Worm (Caenorhabditis elegans) whole organism, L1 larva: ENCODE results near the gene C10C6.7.
A peak's percentile ranks its signal among the peaks of the same experiment; 100 is the strongest.

Experiments used
- C04F5.9 ChIP-seq: sonication (generic microtip); optimal IDR thresholded peaks from 2 replicates; lab custom pipeline; 2016; ENCODE audit warnings: missing genetic modification characterization, missing compliant biosample characterization
- C16A3.4 ChIP-seq: fragments of 150-350 bp; optimal IDR thresholded peaks from 2 replicates; lab custom pipeline; 2014; ENCODE audit warnings: missing biosample characterization, missing genetic modification characterization
- F16B12.6 ChIP-seq: fragments of 150-350 bp; optimal IDR thresholded peaks from 2 replicates; lab custom pipeline; 2014; ENCODE audit warnings: missing biosample characterization, missing genetic modification characterization
- aha-1 ChIP-seq: fragments of 150-350 bp; optimal IDR thresholded peaks from 2 replicates; lab custom pipeline; 2014; ENCODE audit warnings: missing biosample characterization, missing genetic modification characterization
- ceh-8 ChIP-seq: fragments of 200-800 bp; sonication (Bioruptor generic); optimal IDR thresholded peaks from 2 replicates; lab custom pipeline; 2018; ENCODE audit warnings: mild to moderate bottlenecking, missing genetic modification characterization, moderate library complexity, missing compliant biosample characterization
- ceh-82 ChIP-seq, 3 experiments: fragments of 150-350 bp in 1 of 3; sonication (generic microtip) in 2 of 3; optimal IDR thresholded peaks; 2 replicates each; lab custom pipeline; 2014 to 2017; ENCODE audit warnings: missing biosample characterization in 3 of 3, missing genetic modification characterization in 3 of 3
- ceh-90 ChIP-seq: sonication (generic microtip); optimal IDR thresholded peaks from 2 replicates; lab custom pipeline; 2016; ENCODE audit warnings: missing genetic modification characterization, missing compliant biosample characterization
- dpl-1 ChIP-seq, 3 experiments: fragments of 150-350 bp in 2 of 3; sonication (generic microtip) in 1 of 3; optimal IDR thresholded peaks; 2 replicates each; lab custom pipeline; 2014 to 2017; ENCODE audit warnings: missing biosample characterization in 3 of 3, missing genetic modification characterization in 3 of 3, missing genetic modification reagents in 3 of 3
- efl-1 ChIP-seq, 4 experiments: fragments of 150-350 bp; optimal IDR thresholded peaks in 3 of 4; peaks in 1 of 4; 1 replicate in 1 of 4; 2 replicates in 3 of 4; lab custom pipeline; 2014; ENCODE audit warnings: missing biosample characterization in 2 of 4, missing genetic modification characterization in 2 of 4, missing genetic modification reagents in 2 of 4
- efl-3 ChIP-seq: fragments of 200-800 bp; sonication (Bioruptor generic); optimal IDR thresholded peaks from 2 replicates; lab custom pipeline; 2018; ENCODE audit warnings: mild to moderate bottlenecking, missing genetic modification characterization, missing compliant biosample characterization
- egl-13 ChIP-seq: sonication (generic microtip); optimal IDR thresholded peaks from 2 replicates; lab custom pipeline; 2016; ENCODE audit warnings: missing genotype, missing genetic modification reagents, missing genetic modification characterization, missing compliant biosample characterization
- elt-2 ChIP-seq: sonication (generic microtip); optimal IDR thresholded peaks from 2 replicates; lab custom pipeline; 2016; ENCODE audit warnings: missing genetic modification characterization, mild to moderate bottlenecking, inconsistent platforms, missing compliant biosample characterization, missing genetic modification reagents
- fkh-10 ChIP-seq: sonication (generic microtip); optimal IDR thresholded peaks from 2 replicates; lab custom pipeline; 2017; ENCODE audit warnings: missing biosample characterization, missing genetic modification reagents, missing genetic modification characterization
- grh-1 ChIP-seq: fragments of 200-800 bp; sonication (Bioruptor generic); IDR thresholded peaks from 2 replicates; pipeline ENCODE4 v1.3.6; 2022; ENCODE audit warnings: missing genetic modification reagents, missing genetic modification characterization, missing compliant biosample characterization
- irx-1 ChIP-seq: sonication (generic microtip); optimal IDR thresholded peaks from 2 replicates; lab custom pipeline; 2016; ENCODE audit warnings: missing genetic modification characterization, missing compliant biosample characterization
- isw-1 ChIP-seq: fragments of 200-800 bp; sonication (Bioruptor generic); IDR thresholded peaks from 2 replicates; pipeline ENCODE4 v1.3.6; 2022; ENCODE audit warnings: missing genetic modification characterization, missing compliant biosample characterization
- lin-13 ChIP-seq: fragments of 150-350 bp; optimal IDR thresholded peaks from 2 replicates; lab custom pipeline; 2014; ENCODE audit warnings: missing biosample characterization, missing genetic modification reagents, missing genetic modification characterization
- lin-14 ChIP-seq: fragments of 200-800 bp; sonication (Bioruptor generic); optimal IDR thresholded peaks from 2 replicates; lab custom pipeline; 2018; ENCODE audit warnings: mild to moderate bottlenecking, missing genetic modification characterization, moderate library complexity, missing compliant biosample characterization
- lin-15B ChIP-seq: fragments of 150-350 bp; sonication (generic microtip); optimal IDR thresholded peaks from 3 replicates; lab custom pipeline; 2014; ENCODE audit warnings: missing biosample characterization, missing genetic modification characterization
- lin-35 ChIP-seq, 2 experiments: fragments of 150-350 bp; optimal IDR thresholded peaks; 2 replicates each; lab custom pipeline; 2014; ENCODE audit warnings: missing biosample characterization in 2 of 2, missing genetic modification characterization in 2 of 2, missing genetic modification reagents in 2 of 2
- lin-39 ChIP-seq: fragments of 150-350 bp; optimal IDR thresholded peaks from 2 replicates; lab custom pipeline; 2014; ENCODE audit warnings: missing biosample characterization, missing genetic modification reagents, missing genetic modification characterization
- lsy-2 ChIP-seq, 2 experiments: fragments of 150-350 bp; optimal IDR thresholded peaks; 2 replicates each; lab custom pipeline; 2014; ENCODE audit warnings: missing biosample characterization in 2 of 2, missing genetic modification characterization in 2 of 2
- mab-9 ChIP-seq: fragments of 200-800 bp; sonication (Bioruptor generic); IDR thresholded peaks from 2 replicates; pipeline ENCODE4 v1.3.6; 2022; ENCODE audit warnings: missing genetic modification reagents, missing genetic modification characterization, missing compliant biosample characterization
- mdl-1 ChIP-seq, 2 experiments: fragments of 150-350 bp; optimal IDR thresholded peaks; 2 replicates each; lab custom pipeline; 2014 to 2017; ENCODE audit warnings: missing biosample characterization in 2 of 2, missing genetic modification characterization in 2 of 2, inconsistent platforms in 1 of 2
- nhr-11 ChIP-seq: fragments of 150-350 bp; optimal IDR thresholded peaks from 2 replicates; lab custom pipeline; 2014; ENCODE audit warnings: missing biosample characterization, missing genetic modification characterization
- nhr-12 ChIP-seq: sonication (generic microtip); optimal IDR thresholded peaks from 2 replicates; lab custom pipeline; 2017; ENCODE audit warnings: missing biosample characterization, missing genetic modification characterization
- nhr-47 ChIP-seq: sonication (generic microtip); optimal IDR thresholded peaks from 2 replicates; lab custom pipeline; 2016; ENCODE audit warnings: mild to moderate bottlenecking, missing genetic modification characterization, moderate library complexity, missing compliant biosample characterization
- nhr-71 ChIP-seq: sonication (generic microtip); optimal IDR thresholded peaks from 2 replicates; lab custom pipeline; 2016; ENCODE audit warnings: mild to moderate bottlenecking, missing genetic modification characterization, moderate library complexity, missing compliant biosample characterization
- nhr-85 ChIP-seq: sonication (generic microtip); peaks from one replicate; lab custom pipeline; 2016; ENCODE audit warnings: missing genetic modification characterization, inconsistent platforms, missing compliant biosample characterization
- pag-3 ChIP-seq: sonication (generic microtip); optimal IDR thresholded peaks from 2 replicates; lab custom pipeline; 2017; ENCODE audit warnings: missing genetic modification characterization, mild to moderate bottlenecking, missing compliant biosample characterization, antibody characterized with exemption, borderline replicate concordance; ENCODE audit not compliant: insufficient read depth
- pax-3 ChIP-seq: fragments of 200-800 bp; sonication (Bioruptor generic); optimal IDR thresholded peaks from 2 replicates; lab custom pipeline; 2018; ENCODE audit warnings: mild to moderate bottlenecking, missing genetic modification characterization, moderate library complexity, missing compliant biosample characterization
- snpc-4 ChIP-seq: fragments of 150-350 bp; optimal IDR thresholded peaks from 2 replicates; lab custom pipeline; 2014; ENCODE audit warnings: missing biosample characterization, missing genetic modification characterization
- snu-23 ChIP-seq: sonication (generic microtip); optimal IDR thresholded peaks from 2 replicates; lab custom pipeline; 2016; ENCODE audit warnings: missing genetic modification characterization, missing compliant biosample characterization
- sox-4 ChIP-seq: sonication (generic microtip); optimal IDR thresholded peaks from 2 replicates; lab custom pipeline; 2016; ENCODE audit warnings: missing genetic modification characterization, missing compliant biosample characterization
- sptf-1 ChIP-seq: fragments of 150-350 bp; optimal IDR thresholded peaks from 2 replicates; lab custom pipeline; 2014; ENCODE audit warnings: missing biosample characterization, missing genetic modification characterization
- swsn-7 ChIP-seq: sonication (generic microtip); optimal IDR thresholded peaks from 2 replicates; lab custom pipeline; 2016; ENCODE audit warnings: missing genetic modification characterization, missing compliant biosample characterization
- tbx-2 ChIP-seq: sonication (generic microtip); optimal IDR thresholded peaks from 2 replicates; lab custom pipeline; 2016; ENCODE audit warnings: missing genetic modification characterization, missing compliant biosample characterization
- unc-62 ChIP-seq: fragments of 150-350 bp; optimal IDR thresholded peaks from 2 replicates; lab custom pipeline; 2014; ENCODE audit warnings: missing biosample characterization, missing genetic modification reagents, missing genetic modification characterization
- unc-86 ChIP-seq: sonication (generic microtip); optimal IDR thresholded peaks from 2 replicates; lab custom pipeline; 2016; ENCODE audit warnings: missing genetic modification characterization, missing compliant biosample characterization
- unc-98 ChIP-seq: fragments of 200-800 bp; sonication (Bioruptor generic); IDR thresholded peaks from 2 replicates; pipeline ENCODE4 v1.3.6; 2022; ENCODE audit warnings: missing genetic modification characterization, missing compliant biosample characterization
- vab-15 ChIP-seq: sonication (generic microtip); optimal IDR thresholded peaks from 2 replicates; lab custom pipeline; 2017; ENCODE audit warnings: missing genotype, mild to moderate bottlenecking, missing genetic modification characterization, missing compliant biosample characterization
- xbp-1 ChIP-seq: sonication (generic microtip); optimal IDR thresholded peaks from 2 replicates; lab custom pipeline; 2016; ENCODE audit warnings: missing genetic modification characterization, missing compliant biosample characterization
- zag-1 ChIP-seq: fragments of 150-350 bp; optimal IDR thresholded peaks from 2 replicates; lab custom pipeline; 2014; ENCODE audit warnings: missing biosample characterization, missing genetic modification characterization
- ztf-4 ChIP-seq: fragments of 150-350 bp; optimal IDR thresholded peaks from 2 replicates; lab custom pipeline; 2014; ENCODE audit warnings: missing biosample characterization, missing genetic modification characterization

Gene C10C6.7

ce11 chrIV:11503654-11504053 lies 36.3 kb upstream of the C10C6.7 start (continued):
- TF ChIP-seq aha-1 (tag; lab: Kevin White, UChicago) (no peak), nhr-85 (tag; lab: Kevin White, UChicago) (peak; percentile 75), snu-23 (peak; percentile 21)

ce11 chrIV:11500421-11500820 lies 33.1 kb upstream of the C10C6.7 start, which contains the start of gene H21P03.10:
Gene H21P03.10 (plus strand): TSS chrIV:11500721.
- no peak for TF ChIP-seq egl-13 (tag; lab: Kevin White, UChicago)
- TF ChIP-seq lin-15B (tag; lab: Kevin White, UChicago): no peak
- TF ChIP-seq sox-4 (tag; lab: Kevin White, UChicago): no peak
- TF ChIP-seq ceh-8 (GFP tag; lab: Kevin White, UChicago): no peak
- no peak for TF ChIP-seq elt-2 (tag; lab: Kevin White, UChicago)
- no peak for TF ChIP-seq lsy-2 (tag; optimal IDR thresholded peaks at IDR 0.05; lab: Kevin White, UChicago)
- no peak for TF ChIP-seq ceh-90 (tag; lab: Kevin White, UChicago)
- no peak for TF ChIP-seq mab-9
- no peak for TF ChIP-seq snpc-4 (tag; lab: Kevin White, UChicago)
- TF ChIP-seq vab-15 (tag; lab: Kevin White, UChicago): no peak
- no peak for TF ChIP-seq snu-23
- no peak for TF ChIP-seq pag-3 (tag; lab: Kevin White, UChicago)
- no peak for TF ChIP-seq sptf-1
- TF ChIP-seq, all 84 proteins: peak for 0

- TF ChIP-seq swsn-7 (tag; lab: Kevin White, UChicago) (no peak), F16B12.6 (tag; lab: Kevin White, UChicago) (no peak), mdl-1 (tag; optimal IDR thresholded peaks at IDR 0.05; lab: Kevin White, UChicago) (no peak), ceh-8 (GFP tag; lab: Kevin White, UChicago) (no peak), nhr-85 (tag; lab: Kevin White, UChicago) (no peak), zag-1 (tag; lab: Kevin White, UChicago) (no peak), ztf-4 (tag; lab: Kevin White, UChicago) (no peak), C16A3.4 (no peak), nhr-11 (tag; lab: Kevin White, UChicago) (no peak), C04F5.9 (tag; lab: Kevin White, UChicago) (no peak), pax-3 (no peak), sptf-1 (no peak), lin-35 (GFP tag; optimal IDR thresholded peaks at IDR 0.05; lab: Kevin White, UChicago) (no peak), grh-1 (GFP tag; lab: Robert Waterston, UW) (no peak), isw-1 (GFP tag; lab: Robert Waterston, UW) (no peak), efl-3 (GFP tag; lab: Kevin White, UChicago) (no peak)
Measured at ce11 chrIV:11498169-11498568, 30.9 kb upstream of the C10C6.7 start, which contains the start of gene sms-1. Gene sms-1 (minus strand): TSS chrIV:11498174.

- TF ChIP-seq fkh-10 (GFP tag; lab: Kevin White, UChicago) (peak; percentile 72), swsn-7 (tag; lab: Kevin White, UChicago) (peak; percentile 39), ceh-82 (tag; optimal IDR thresholded peaks at IDR 0.05; lab: Kevin White, UChicago) (peak in 2 of 3 experiments; percentile 23 to 69), tbx-2 (peak; percentile 32), irx-1 (tag; lab: Kevin White, UChicago) (no peak), nhr-12 (tag; lab: Kevin White, UChicago) (no peak), lin-39 (no peak), unc-62 (GFP tag; lab: Kevin White, UChicago) (no peak), lin-13 (GFP tag; lab: Kevin White, UChicago) (no peak), unc-86 (peak; percentile 54), efl-1 (optimal IDR thresholded peaks at IDR 0.05; lab: Kevin White, UChicago) (peak; percentile 1 to 23), efl-1 (GFP tag; optimal IDR thresholded peaks at IDR 0.05 in 1 of 2; lab: Kevin White, UChicago) (peak in 1 of 2 experiments; percentile 83), nhr-71 (tag; lab: Kevin White, UChicago) (peak; percentile 4), C04F5.9 (tag; lab: Kevin White, UChicago) (no peak), snu-23 (peak; percentile 24), lin-14 (GFP tag; lab: Kevin White, UChicago) (peak; percentile 89), lsy-2 (tag; optimal IDR thresholded peaks at IDR 0.05; lab: Kevin White, UChicago) (peak in 1 of 2 experiments; percentile 46), dpl-1 (GFP tag; optimal IDR thresholded peaks at IDR 0.05; lab: Kevin White, UChicago) (peak in 1 of 3 experiments; percentile 22), nhr-47 (tag; lab: Kevin White, UChicago) (peak; percentile 20), xbp-1 (tag; lab: Kevin White, UChicago) (peak; percentile 3), unc-98 (GFP tag; lab: Robert Waterston, UW) (no peak)
Measured at ce11 chrIV:11494924-11495323, 27.6 kb upstream of the C10C6.7 start.
